Worm (Caenorhabditis elegans) whole organism, late embryonic: ENCODE data around the gene dim-1.

Source experiments
- C38D4.7 ChIP-seq: fragments of 200-800 bp; sonication (Bioruptor generic); optimal IDR thresholded peaks from 2 replicates; lab custom pipeline; 2018; ENCODE audit warnings: mild to moderate bottlenecking, missing genetic modification characterization, moderate library complexity, missing compliant biosample characterization
- K09A11.1 ChIP-seq: sonication (generic microtip); optimal IDR thresholded peaks from 2 replicates; lab custom pipeline; 2017; ENCODE audit warnings: antibody characterized with exemption, mild to moderate bottlenecking, missing genetic modification characterization, missing compliant biosample characterization; ENCODE audit not compliant: insufficient read depth
- T23F11.4 ChIP-seq: fragments of 200-800 bp; sonication (Bioruptor generic); optimal IDR thresholded peaks from 2 replicates; lab custom pipeline; 2018; ENCODE audit warnings: mild to moderate bottlenecking, missing genetic modification characterization, missing compliant biosample characterization
- ahr-1 ChIP-seq: sonication (generic microtip); optimal IDR thresholded peaks from 2 replicates; lab custom pipeline; 2016; ENCODE audit warnings: missing genetic modification characterization, missing compliant biosample characterization
- ceh-22 ChIP-seq: sonication (generic microtip); optimal IDR thresholded peaks from 2 replicates; lab custom pipeline; 2017; ENCODE audit warnings: missing biosample characterization, missing genetic modification characterization
- ceh-30 ChIP-seq: fragments of 150-350 bp; optimal IDR thresholded peaks from 2 replicates; lab custom pipeline; 2014; ENCODE audit warnings: missing biosample characterization, missing genetic modification characterization
- ceh-31 ChIP-seq: sonication (generic microtip); optimal IDR thresholded peaks from 2 replicates; lab custom pipeline; 2016; ENCODE audit warnings: missing genetic modification characterization, missing compliant biosample characterization
- ceh-34 ChIP-seq: sonication (generic microtip); optimal IDR thresholded peaks from 2 replicates; lab custom pipeline; 2016; ENCODE audit warnings: mild to moderate bottlenecking, missing genetic modification characterization, missing compliant biosample characterization
- ceh-45 ChIP-seq: fragments of 200-800 bp; sonication (Bioruptor generic); IDR thresholded peaks from 2 replicates; pipeline ENCODE4 v1.3.6; 2022; ENCODE audit warnings: missing genetic modification reagents, missing genetic modification characterization, missing compliant biosample characterization
- ceh-48 ChIP-seq: sonication (generic microtip); optimal IDR thresholded peaks from 2 replicates; lab custom pipeline; 2016; ENCODE audit warnings: missing genetic modification characterization, inconsistent platforms, missing compliant biosample characterization
- ceh-9 ChIP-seq: sonication (generic microtip); optimal IDR thresholded peaks from 2 replicates; lab custom pipeline; 2016; ENCODE audit warnings: mild to moderate bottlenecking, missing genetic modification characterization, inconsistent platforms, missing compliant biosample characterization
- elt-2 ChIP-seq: sonication (generic microtip); optimal IDR thresholded peaks from 2 replicates; lab custom pipeline; 2016; ENCODE audit warnings: missing genetic modification reagents, missing genetic modification characterization, missing compliant biosample characterization
- eyg-1 ChIP-seq: sonication (generic microtip); optimal IDR thresholded peaks from 2 replicates; lab custom pipeline; 2016; ENCODE audit warnings: missing genotype, missing genetic modification characterization, missing compliant biosample characterization
- fkh-10 ChIP-seq: fragments of 150-350 bp; optimal IDR thresholded peaks from 2 replicates; lab custom pipeline; 2014; ENCODE audit warnings: missing biosample characterization, missing genetic modification reagents, missing genetic modification characterization
- fkh-6 ChIP-seq: sonication (generic microtip); optimal IDR thresholded peaks from 2 replicates; lab custom pipeline; 2016; ENCODE audit warnings: missing genetic modification characterization, missing compliant biosample characterization
- gmeb-2 ChIP-seq: sonication (generic microtip); optimal IDR thresholded peaks from 2 replicates; lab custom pipeline; 2016; ENCODE audit warnings: missing genetic modification characterization, inconsistent platforms, missing compliant biosample characterization
- hlh-13 ChIP-seq: fragments of 200-800 bp; sonication (Bioruptor generic); optimal IDR thresholded peaks from 2 replicates; lab custom pipeline; 2018; ENCODE audit warnings: mild to moderate bottlenecking, missing genetic modification characterization, missing compliant biosample characterization
- hlh-15 ChIP-seq: sonication (generic microtip); optimal IDR thresholded peaks from 2 replicates; lab custom pipeline; 2016; ENCODE audit warnings: missing genetic modification characterization, missing compliant biosample characterization
- madf-2 ChIP-seq: sonication (generic microtip); optimal IDR thresholded peaks from 2 replicates; lab custom pipeline; 2017; ENCODE audit warnings: missing genetic modification characterization, missing compliant biosample characterization
- mec-3 ChIP-seq: sonication (generic microtip); optimal IDR thresholded peaks from 2 replicates; lab custom pipeline; 2016; ENCODE audit warnings: borderline replicate concordance, missing genetic modification characterization, missing compliant biosample characterization
- odd-2 ChIP-seq: sonication (generic microtip); optimal IDR thresholded peaks from 2 replicates; lab custom pipeline; 2017; ENCODE audit warnings: antibody characterized with exemption, mild to moderate bottlenecking, missing genetic modification characterization, missing compliant biosample characterization
- pag-3 ChIP-seq: sonication (generic microtip); optimal IDR thresholded peaks from 2 replicates; lab custom pipeline; 2016; ENCODE audit warnings: missing compliant biosample characterization, missing genetic modification characterization, borderline replicate concordance
- pha-2 ChIP-seq: sonication (generic microtip); optimal IDR thresholded peaks from 2 replicates; lab custom pipeline; 2017; ENCODE audit warnings: mild to moderate bottlenecking, missing genetic modification characterization, missing compliant biosample characterization
- pha-4 ChIP-seq: fragments of 150-350 bp; optimal IDR thresholded peaks from 2 replicates; lab custom pipeline; 2018; ENCODE audit warnings: missing biosample characterization, missing genetic modification reagents, missing genetic modification characterization
- pros-1 ChIP-seq: fragments of 150-350 bp; optimal IDR thresholded peaks from 2 replicates; lab custom pipeline; 2014; ENCODE audit warnings: missing biosample characterization, missing genetic modification reagents, missing genetic modification characterization
- sdc-2 ChIP-seq: sonication (generic microtip); optimal IDR thresholded peaks from 2 replicates; lab custom pipeline; 2016; ENCODE audit warnings: missing genotype, missing genetic modification characterization, missing compliant biosample characterization
- sox-4 ChIP-seq: sonication (generic microtip); optimal IDR thresholded peaks from 2 replicates; lab custom pipeline; 2017; ENCODE audit warnings: mild to moderate bottlenecking, missing genetic modification characterization, inconsistent platforms, missing compliant biosample characterization
- syd-9 ChIP-seq: sonication (generic microtip); optimal IDR thresholded peaks from 2 replicates; lab custom pipeline; 2016; ENCODE audit warnings: mild to moderate bottlenecking, missing genetic modification characterization, moderate library complexity, missing compliant biosample characterization
- tbx-2 ChIP-seq: sonication (generic microtip); optimal IDR thresholded peaks from 2 replicates; lab custom pipeline; 2016; ENCODE audit warnings: missing genetic modification characterization, missing compliant biosample characterization
- unc-3 ChIP-seq, 2 experiments: fragments of 200-800 bp in 1 of 2; sonication (Bioruptor generic) in 1 of 2; sonication (generic microtip) in 1 of 2; conservative IDR thresholded peaks in 1 of 2; optimal IDR thresholded peaks in 1 of 2; 2 replicates each; pipeline versions ENCODE4 v1.3.6 to Lab custom; 2016 to 2022; ENCODE audit warnings: missing compliant biosample characterization in 2 of 2, missing genetic modification characterization in 2 of 2, missing genetic modification reagents in 1 of 2
- unc-42 ChIP-seq: sonication (generic microtip); optimal IDR thresholded peaks from 2 replicates; lab custom pipeline; 2016; ENCODE audit warnings: missing genotype, missing genetic modification characterization, missing compliant biosample characterization
- unc-55 ChIP-seq: sonication (generic microtip); optimal IDR thresholded peaks from 2 replicates; lab custom pipeline; 2017; ENCODE audit warnings: missing biosample characterization, missing genetic modification reagents, missing genetic modification characterization
- ztf-16 ChIP-seq: sonication (generic microtip); optimal IDR thresholded peaks from 2 replicates; lab custom pipeline; 2017; ENCODE audit warnings: missing genetic modification characterization, missing compliant biosample characterization

The dim-1 gene

DNA sequence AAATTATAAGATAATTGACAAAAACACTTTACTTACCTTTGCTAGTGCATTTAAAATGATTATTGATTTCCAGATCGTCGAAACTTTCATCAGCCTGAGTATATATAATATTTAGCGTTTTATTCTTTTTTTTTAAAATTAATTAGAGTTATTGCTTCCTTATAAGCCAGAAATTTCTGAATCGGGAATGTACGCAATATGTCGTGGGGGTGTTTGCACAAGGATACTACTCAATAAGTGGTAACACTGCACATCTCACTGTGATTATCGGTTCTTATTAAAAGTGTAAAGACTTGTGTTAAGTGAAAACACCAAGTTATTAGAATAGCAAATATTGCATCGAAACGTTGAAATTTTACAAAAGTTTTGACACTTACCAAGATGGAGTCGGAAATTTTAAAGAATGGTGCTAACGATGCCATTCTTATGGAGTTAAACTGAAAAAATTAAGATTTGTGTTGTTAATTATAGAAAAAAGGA is at the start of gene dim-1:
Gene dim-1 (minus strand): TSS at position 430 of the 480 bp plus-strand sequence.
- TF ChIP-seq ceh-31 (tag; lab: Kevin White, UChicago), result no peak
- no peak for TF ChIP-seq ahr-1 (tag; lab: Kevin White, UChicago)
- TF ChIP-seq T23F11.4, result no peak
- no peak for TF ChIP-seq pha-4 (tag; lab: Kevin White, UChicago)
- no peak for TF ChIP-seq K09A11.1
- no peak for TF ChIP-seq elt-2
- no peak for TF ChIP-seq mec-3
- TF ChIP-seq pros-1, result no peak
- no peak for TF ChIP-seq eyg-1 (tag; lab: Kevin White, UChicago)
- no peak for TF ChIP-seq fkh-10 (GFP tag; lab: Kevin White, UChicago)
- TF ChIP-seq hlh-13 (GFP tag; lab: Kevin White, UChicago), result no peak
- no peak for TF ChIP-seq unc-55
- no peak for TF ChIP-seq ztf-16
- no peak for TF ChIP-seq hlh-15 (tag; lab: Kevin White, UChicago)
- TF ChIP-seq unc-42 (tag; lab: Kevin White, UChicago), result no peak
- no peak for TF ChIP-seq C38D4.7 (GFP tag; lab: Kevin White, UChicago)
- no peak for TF ChIP-seq ceh-9
- no peak for TF ChIP-seq unc-3 (GFP tag; conservative IDR thresholded peaks at IDR 0.05; lab: Robert Waterston, UW)
- no peak for TF ChIP-seq unc-3 (tag; optimal IDR thresholded peaks at IDR 0.05; lab: Kevin White, UChicago)
- no peak for TF ChIP-seq ceh-45
- no peak for TF ChIP-seq pha-2 (tag; lab: Kevin White, UChicago)

DNA sequence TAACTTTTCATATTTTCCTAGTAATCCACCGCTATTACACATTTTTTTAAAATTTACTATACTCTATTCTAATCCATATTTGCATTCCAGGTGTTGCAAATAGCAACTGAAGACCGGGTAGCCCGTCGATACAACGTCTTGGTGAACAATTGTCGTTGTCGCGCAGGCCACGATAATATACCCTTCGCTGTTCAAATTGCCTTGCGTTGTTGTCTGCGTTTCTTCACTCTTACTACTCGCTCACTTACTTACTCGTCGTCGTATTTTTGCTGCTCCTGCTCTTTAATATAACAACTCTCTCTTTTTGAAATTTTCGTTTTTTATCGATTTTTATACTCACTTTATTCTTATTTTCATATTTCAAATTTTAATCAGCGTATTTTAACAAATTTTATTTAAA is 45.9 kb upstream of the dim-1 start, which contains the start of gene K07E3.2:
Gene K07E3.2 (plus strand): TSS at position 400 of the 400 bp plus-strand sequence.
- TF ChIP-seq ceh-45, result no peak
- no peak for TF ChIP-seq sox-4 (tag; lab: Kevin White, UChicago)
- TF ChIP-seq sdc-2 (tag; lab: Kevin White, UChicago), result peak; percentile 92
- TF ChIP-seq tbx-2, result no peak

- no peak for TF ChIP-seq ztf-16
- TF ChIP-seq ceh-22 (tag; lab: Kevin White, UChicago), result no peak
- TF ChIP-seq unc-3 (GFP tag; conservative IDR thresholded peaks at IDR 0.05; lab: Robert Waterston, UW), result no peak
- no peak for TF ChIP-seq unc-3 (tag; optimal IDR thresholded peaks at IDR 0.05; lab: Kevin White, UChicago)
These were observed 40.9 kb upstream of the dim-1 start, which contains the start of gene catp-5 for ce11 chrX:8098813-8099360. catp-5 (minus strand) TSS chrX:8098863.

DNA sequence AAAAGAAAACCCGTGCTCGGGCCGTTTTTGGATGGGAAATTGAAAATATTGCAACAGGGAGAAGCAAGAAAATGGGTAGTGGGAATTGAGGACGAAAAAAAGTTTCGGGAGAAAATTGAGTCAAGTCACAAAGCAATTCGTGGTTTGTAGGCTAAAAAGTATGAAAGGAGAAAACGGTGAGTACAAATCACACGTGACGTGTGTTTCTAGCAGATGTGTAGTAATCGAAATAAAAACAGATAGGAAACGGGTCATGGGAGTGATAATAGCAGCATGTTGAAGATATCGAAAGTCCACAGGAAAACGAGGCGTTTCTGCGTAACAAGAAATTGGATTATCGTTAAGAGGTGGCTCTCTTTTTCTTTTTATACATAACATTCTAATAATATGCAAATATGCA is 31.9 kb upstream of the dim-1 start:
- TF ChIP-seq pha-2 (tag; lab: Kevin White, UChicago) (no peak), odd-2 (tag; lab: Kevin White, UChicago) (no peak), fkh-6 (tag; lab: Kevin White, UChicago) (no peak), ceh-34 (tag; lab: Kevin White, UChicago) (no peak), unc-42 (tag; lab: Kevin White, UChicago) (peak; percentile 68), madf-2 (no peak)

DNA sequence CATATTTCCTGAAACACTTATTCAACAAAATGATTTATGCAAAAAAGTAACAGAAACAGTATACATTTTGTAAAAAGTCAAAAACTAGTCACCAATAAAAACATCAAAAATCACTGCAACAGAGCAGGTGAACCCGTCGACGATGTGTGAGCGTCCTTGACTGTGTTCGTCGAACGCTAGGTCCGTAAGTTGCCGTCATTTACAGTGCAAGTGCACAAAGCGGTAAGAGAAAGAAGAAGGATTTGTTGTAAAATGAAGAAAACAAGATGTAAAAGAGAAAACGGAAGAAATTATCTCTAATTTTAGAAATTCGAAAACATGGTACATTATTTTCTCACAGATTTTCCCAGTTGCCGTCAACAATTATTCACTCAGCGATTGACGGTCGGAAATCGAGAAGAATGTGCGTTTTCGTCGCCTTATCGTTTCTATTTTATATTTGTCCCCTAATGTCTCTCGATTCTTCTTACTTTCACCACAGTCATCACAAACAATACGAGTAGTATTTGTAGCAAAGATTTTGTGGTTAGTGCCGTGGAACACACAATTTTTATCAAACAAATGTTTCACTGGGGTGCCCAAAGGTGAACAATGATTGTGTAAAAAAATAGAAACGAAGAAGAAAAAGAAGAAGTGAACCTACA is 31.4 kb upstream of the dim-1 start:
- TF ChIP-seq ceh-30 (tag; lab: Kevin White, UChicago), result no peak
- no peak for TF ChIP-seq odd-2 (tag; lab: Kevin White, UChicago)
- TF ChIP-seq ceh-9, result no peak
- TF ChIP-seq eyg-1 (tag; lab: Kevin White, UChicago), result no peak
- TF ChIP-seq elt-2, result no peak
- no peak for TF ChIP-seq ceh-48 (tag; lab: Kevin White, UChicago)
- no peak for TF ChIP-seq unc-55
- TF ChIP-seq gmeb-2, result no peak
- TF ChIP-seq syd-9 (tag; lab: Kevin White, UChicago), result no peak
- no peak for TF ChIP-seq pag-3 (tag; lab: Kevin White, UChicago)
